Fruit fly (Drosophila melanogaster) whole organism, adult: Measurements from ENCODE around the gene Cpr92F.

ENCODE experiments used
- CG11617 ChIP-seq: fragments of 200-800 bp; sonication (Bioruptor generic); optimal IDR thresholded peaks from 2 replicates; lab custom pipeline; 2017; ENCODE audit warnings: mild to moderate bottlenecking, missing biosample characterization, missing genetic modification reagents, missing genetic modification characterization
- CG12768 ChIP-seq: fragments of 200-800 bp; sonication (Bioruptor generic); optimal IDR thresholded peaks from 2 replicates; lab custom pipeline; 2017; ENCODE audit warnings: missing biosample characterization, missing genetic modification characterization, mild to moderate bottlenecking, moderate library complexity, missing genetic modification reagents
- CG14711 ChIP-seq: fragments of 200-800 bp; sonication (Bioruptor generic); optimal IDR thresholded peaks from 2 replicates; lab custom pipeline; 2018; ENCODE audit warnings: missing biosample characterization, mild to moderate bottlenecking, missing genetic modification characterization, moderate library complexity
- CG1620 ChIP-seq: fragments of 200-800 bp; sonication (Bioruptor generic); optimal IDR thresholded peaks from 2 replicates; lab custom pipeline; 2016; ENCODE audit warnings: missing biosample characterization, missing genetic modification characterization
- CG33017 ChIP-seq: fragments of 200-800 bp; sonication (Bioruptor generic); optimal IDR thresholded peaks from 2 replicates; lab custom pipeline; 2018; ENCODE audit warnings: missing biosample characterization, mild to moderate bottlenecking, missing genetic modification characterization, moderate library complexity
- CG5204 ChIP-seq: fragments of 200-800 bp; sonication (Bioruptor generic); optimal IDR thresholded peaks from 2 replicates; lab custom pipeline; 2016; ENCODE audit warnings: missing biosample characterization, missing genetic modification characterization
- CG7045 ChIP-seq: fragments of 200-800 bp; sonication (Bioruptor generic); optimal IDR thresholded peaks from 2 replicates; lab custom pipeline; 2017; ENCODE audit warnings: missing biosample characterization, mild to moderate bottlenecking, missing genetic modification characterization
- CG7101 ChIP-seq: fragments of 200-800 bp; sonication (Bioruptor generic); optimal IDR thresholded peaks from 2 replicates; lab custom pipeline; 2018; ENCODE audit warnings: missing biosample characterization, mild to moderate bottlenecking, missing genetic modification characterization, moderate library complexity
- Clk ChIP-seq: fragments of 200-800 bp; sonication (Bioruptor generic); optimal IDR thresholded peaks from 2 replicates; lab custom pipeline; 2017; ENCODE audit warnings: missing biosample characterization, missing genetic modification characterization
- Crg-1 ChIP-seq: fragments of 200-800 bp; sonication (Bioruptor generic); optimal IDR thresholded peaks from 2 replicates; lab custom pipeline; 2016; ENCODE audit warnings: missing biosample characterization, missing genetic modification characterization
- Hr96 ChIP-seq: fragments of 200-800 bp; sonication (Bioruptor generic); optimal IDR thresholded peaks from 2 replicates; lab custom pipeline; 2016; ENCODE audit warnings: missing biosample characterization, missing genetic modification characterization
- Mnt ChIP-seq: fragments of 200-800 bp; sonication (Bioruptor generic); optimal IDR thresholded peaks from 2 replicates; lab custom pipeline; 2016; ENCODE audit warnings: missing biosample characterization, mild to moderate bottlenecking, missing genetic modification characterization
- bab1 ChIP-seq: fragments of 200-800 bp; sonication (Bioruptor generic); optimal IDR thresholded peaks from 3 replicates; lab custom pipeline; 2019; ENCODE audit warnings: missing biosample characterization, mild to moderate bottlenecking, missing genetic modification characterization, moderate library complexity
- cic ChIP-seq: fragments of 200-800 bp; sonication (Bioruptor generic); optimal IDR thresholded peaks from 2 replicates; lab custom pipeline; 2017; ENCODE audit warnings: missing biosample characterization, mild to moderate bottlenecking, missing genetic modification characterization, moderate library complexity
- cnc ChIP-seq, 2 experiments: fragments of >200 bp; optimal IDR thresholded peaks; 2 replicates each; lab custom pipeline; 2017
- kay ChIP-seq: fragments of 200-800 bp; sonication (Bioruptor generic); peaks from one replicate; lab custom pipeline; 2016; ENCODE audit warnings: missing biosample characterization, missing genetic modification characterization, borderline replicate concordance
- ovo ChIP-seq: fragments of 200-800 bp; sonication (Bioruptor generic); optimal IDR thresholded peaks from 2 replicates; lab custom pipeline; 2016; ENCODE audit warnings: missing biosample characterization, missing genetic modification characterization
- pad ChIP-seq: fragments of 200-800 bp; sonication (Bioruptor generic); optimal IDR thresholded peaks from 3 replicates; lab custom pipeline; 2017; ENCODE audit warnings: missing biosample characterization, missing genetic modification characterization, mild to moderate bottlenecking, moderate library complexity, missing genetic modification reagents
- tj ChIP-seq: fragments of 200-800 bp; sonication (Bioruptor generic); optimal IDR thresholded peaks from 3 replicates; lab custom pipeline; 2017; ENCODE audit warnings: missing biosample characterization, mild to moderate bottlenecking, missing genetic modification characterization, moderate library complexity
- toe ChIP-seq: fragments of 200-800 bp; sonication (Bioruptor generic); optimal IDR thresholded peaks from 2 replicates; lab custom pipeline; 2016; ENCODE audit warnings: missing biosample characterization, missing genetic modification characterization

The Cpr92F gene

DNA sequence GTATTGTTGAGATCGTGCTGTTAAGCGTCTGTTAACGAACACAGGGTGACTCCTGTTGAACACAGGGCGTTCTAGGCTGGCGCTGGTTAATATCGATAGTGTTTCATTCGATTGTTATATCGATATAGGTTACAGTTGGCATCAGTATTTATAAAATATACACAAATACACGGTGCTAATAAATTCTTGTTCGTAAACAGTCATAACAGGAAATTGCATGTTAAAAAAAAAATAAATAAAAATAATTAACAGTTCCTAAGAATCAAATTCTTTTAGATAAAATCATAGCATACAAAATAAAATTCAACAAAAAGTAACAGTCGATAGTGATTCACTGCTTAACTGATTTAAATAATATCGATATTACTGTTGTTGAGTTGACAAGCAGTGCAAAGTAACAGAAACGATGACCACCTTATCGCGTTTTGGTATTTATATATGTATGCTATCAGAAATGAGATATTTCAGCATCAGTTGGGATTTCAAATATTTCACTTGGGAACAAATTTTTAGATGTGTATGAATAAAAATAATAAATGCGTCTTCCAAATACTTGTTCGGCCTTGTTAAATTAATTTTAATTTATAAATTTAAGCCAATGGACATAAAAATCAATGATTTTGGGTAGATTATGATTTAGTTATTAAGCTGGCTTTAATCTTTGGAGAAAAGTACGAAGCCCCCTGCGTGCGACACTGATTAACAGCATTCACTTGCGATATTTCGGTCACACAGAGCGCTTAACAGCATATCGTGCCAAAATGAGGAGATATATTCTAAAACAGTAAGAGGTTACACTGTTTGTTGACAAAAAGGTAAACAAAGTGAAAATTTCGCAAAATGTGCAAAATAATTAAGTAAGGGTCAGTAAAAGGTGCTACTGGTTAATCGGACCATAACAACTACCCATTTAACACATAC, 34.4 kb upstream of the Cpr92F start, which contains the start of the genes Pi3K92E and Lrrk:
Gene Pi3K92E, minus strand, starts transcription at position 59 of the 921 bp plus-strand sequence.
Gene Lrrk, plus strand, starts transcription at position 807 of the 921 bp plus-strand sequence.
- no peak for TF ChIP-seq CG7101 (tag; lab: Kevin White, UChicago)
- TF ChIP-seq CG7045 (GFP tag; lab: Kevin White, UChicago) = no peak
- no peak for TF ChIP-seq cnc (optimal IDR thresholded peaks at IDR 0.05; lab: Kevin White, UChicago)
- TF ChIP-seq CG14711 (tag; lab: Kevin White, UChicago) = no peak
- no peak for TF ChIP-seq Mnt (GFP tag; lab: Kevin White, UChicago)
- TF ChIP-seq Crg-1 (GFP tag; lab: Kevin White, UChicago) = peak; percentile 44
- TF ChIP-seq CG5204 = no peak
- peak; percentile 77 for TF ChIP-seq bab1
- no peak for TF ChIP-seq ovo (GFP tag; lab: Kevin White, UChicago)
- TF ChIP-seq cic (GFP tag; lab: Kevin White, UChicago) = no peak
- no peak for TF ChIP-seq Hr96 (GFP tag; lab: Kevin White, UChicago)
- no peak for TF ChIP-seq tj (GFP tag; lab: Kevin White, UChicago)
- no peak for TF ChIP-seq Clk (GFP tag; lab: Kevin White, UChicago)
- TF ChIP-seq kay (GFP tag; lab: Kevin White, UChicago) = peak; percentile 11
- TF ChIP-seq CG12768 (GFP tag; lab: Kevin White, UChicago) = no peak
- TF ChIP-seq CG33017 (tag; lab: Kevin White, UChicago) = no peak
- TF ChIP-seq toe (GFP tag; lab: Kevin White, UChicago) = no peak
- no peak for TF ChIP-seq pad (GFP tag; lab: Kevin White, UChicago)
- TF ChIP-seq CG11617 (GFP tag; lab: Kevin White, UChicago) = no peak
- peak; percentile 51 for TF ChIP-seq CG1620

DNA sequence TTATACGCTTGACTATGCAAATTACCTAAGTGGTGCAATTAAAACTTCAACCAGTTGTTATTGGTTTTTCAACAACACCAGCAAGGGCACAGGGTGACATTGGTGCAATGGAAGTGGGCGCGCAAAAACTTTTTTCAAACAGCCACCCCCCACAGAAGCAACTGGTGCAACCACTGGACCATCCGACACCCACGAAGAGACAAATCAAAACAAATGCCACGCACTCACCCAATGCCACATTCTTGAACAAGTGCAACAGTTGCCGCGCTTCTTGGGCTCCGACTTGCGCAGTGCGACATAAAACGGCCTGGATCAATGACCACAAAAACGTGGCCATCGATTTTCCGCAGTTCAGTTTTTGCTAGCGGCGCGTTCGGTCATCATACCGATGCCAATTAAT, 33.6 kb upstream of the Cpr92F start:
- no peak for TF ChIP-seq Clk (GFP tag; lab: Kevin White, UChicago)

DNA sequence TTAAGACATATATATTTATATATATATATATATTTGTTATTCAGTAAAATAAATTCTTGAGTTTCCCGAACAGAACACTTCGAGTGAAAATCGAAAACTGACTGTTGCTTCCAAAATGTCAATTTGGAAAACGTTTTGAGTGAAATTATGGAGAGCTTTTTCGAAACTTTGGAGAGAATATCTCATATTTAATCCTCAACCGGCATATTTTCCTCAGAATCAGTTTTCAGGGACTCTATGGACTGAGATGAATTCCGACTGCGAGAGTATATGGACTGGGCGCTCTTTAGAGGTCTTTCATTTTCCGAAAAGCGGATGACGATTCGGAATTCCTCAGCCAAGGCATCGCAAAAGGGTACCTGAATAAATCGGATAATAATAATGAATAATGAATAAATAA, 20.8 kb upstream of the Cpr92F start, which contains the start of gene GluRIIE:
Gene GluRIIE, minus strand, starts transcription at position 101 of the 400 bp plus-strand sequence.
- TF ChIP-seq pad (GFP tag; lab: Kevin White, UChicago) (no peak), CG1620 (no peak), Crg-1 (GFP tag; lab: Kevin White, UChicago) (no peak), CG33017 (tag; lab: Kevin White, UChicago) (no peak), Hr96 (GFP tag; lab: Kevin White, UChicago) (no peak), Mnt (GFP tag; lab: Kevin White, UChicago) (no peak), CG14711 (tag; lab: Kevin White, UChicago) (no peak), cnc (optimal IDR thresholded peaks at IDR 0.05; lab: Kevin White, UChicago) (no peak), ovo (GFP tag; lab: Kevin White, UChicago) (no peak), CG7101 (tag; lab: Kevin White, UChicago) (no peak), CG7045 (GFP tag; lab: Kevin White, UChicago) (no peak), cic (GFP tag; lab: Kevin White, UChicago) (no peak)

DNA sequence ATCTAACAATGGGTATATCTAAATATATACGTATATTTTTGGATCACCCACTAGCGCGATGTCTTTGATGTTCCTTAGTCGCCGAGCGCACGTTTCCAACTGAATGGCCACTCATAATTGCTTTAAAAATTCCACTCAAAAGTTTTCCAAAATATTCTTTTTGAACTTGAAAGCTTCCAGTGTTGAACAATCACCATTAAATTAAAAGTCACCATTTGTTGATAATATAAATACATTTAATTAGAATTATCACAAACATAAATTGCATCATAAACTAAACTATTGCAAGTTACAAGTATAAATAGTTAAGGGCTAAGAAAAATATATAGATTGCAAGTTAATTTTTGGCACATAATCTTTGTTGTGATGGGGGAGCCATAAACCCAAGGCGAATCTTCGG, 17.0 kb upstream of the Cpr92F start, which contains the start of gene GluRIID:
Gene GluRIID, minus strand, starts transcription at position 101 of the 400 bp plus-strand sequence.
- TF ChIP-seq Clk (GFP tag; lab: Kevin White, UChicago) (no peak), bab1 (no peak), CG11617 (GFP tag; lab: Kevin White, UChicago) (no peak), pad (GFP tag; lab: Kevin White, UChicago) (no peak), cic (GFP tag; lab: Kevin White, UChicago) (no peak), CG33017 (tag; lab: Kevin White, UChicago) (no peak), Mnt (GFP tag; lab: Kevin White, UChicago) (no peak), kay (GFP tag; lab: Kevin White, UChicago) (no peak), tj (GFP tag; lab: Kevin White, UChicago) (no peak), CG5204 (no peak), toe (GFP tag; lab: Kevin White, UChicago) (no peak), cnc (optimal IDR thresholded peaks at IDR 0.05; lab: Kevin White, UChicago) (no peak), Crg-1 (GFP tag; lab: Kevin White, UChicago) (no peak), CG1620 (no peak), CG7101 (tag; lab: Kevin White, UChicago) (no peak), CG12768 (GFP tag; lab: Kevin White, UChicago) (no peak), Hr96 (GFP tag; lab: Kevin White, UChicago) (no peak), CG7045 (GFP tag; lab: Kevin White, UChicago) (no peak)

DNA sequence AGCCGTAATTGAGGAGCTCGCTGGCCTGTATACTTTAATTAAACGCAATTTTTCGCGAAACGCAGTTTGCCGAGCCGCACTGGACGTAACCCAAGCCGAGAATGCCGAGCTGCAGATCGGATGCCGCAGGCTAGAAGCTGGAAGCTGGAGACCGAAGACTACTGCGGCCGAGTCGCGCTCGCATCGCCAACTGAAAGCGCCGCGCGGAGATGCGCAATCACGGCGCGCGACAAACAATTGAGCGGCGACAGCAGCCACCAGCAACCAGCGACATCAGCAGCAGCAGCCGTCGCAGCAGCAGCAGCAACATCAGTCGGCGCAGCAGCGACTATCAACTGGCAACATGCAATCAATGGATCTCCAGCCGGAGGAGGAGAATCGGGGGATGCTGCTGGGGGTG, 12.7 kb upstream of the Cpr92F start:
- TF ChIP-seq CG14711 (tag; lab: Kevin White, UChicago) (no peak), CG11617 (GFP tag; lab: Kevin White, UChicago) (no peak), CG1620 (no peak), Mnt (GFP tag; lab: Kevin White, UChicago) (no peak), toe (GFP tag; lab: Kevin White, UChicago) (no peak), CG7101 (tag; lab: Kevin White, UChicago) (no peak), cic (GFP tag; lab: Kevin White, UChicago) (no peak), pad (GFP tag; lab: Kevin White, UChicago) (no peak), CG12768 (GFP tag; lab: Kevin White, UChicago) (no peak), CG7045 (GFP tag; lab: Kevin White, UChicago) (no peak), CG33017 (tag; lab: Kevin White, UChicago) (no peak), tj (GFP tag; lab: Kevin White, UChicago) (no peak), CG5204 (no peak), kay (GFP tag; lab: Kevin White, UChicago) (no peak), ovo (GFP tag; lab: Kevin White, UChicago) (no peak), cnc (optimal IDR thresholded peaks at IDR 0.05; lab: Kevin White, UChicago) (no peak), Hr96 (GFP tag; lab: Kevin White, UChicago) (no peak), bab1 (no peak), Crg-1 (GFP tag; lab: Kevin White, UChicago) (no peak)
